Worm (Caenorhabditis elegans) whole organism, L4 larva: ENCODE measurements around the gene clec-59.

Experiments
- F49E8.2 ChIP-seq: sonication (generic microtip); optimal IDR thresholded peaks from 2 replicates; lab custom pipeline; 2016; ENCODE audit warnings: missing compliant biosample characterization, mild to moderate bottlenecking, missing genetic modification characterization, borderline replicate concordance
- T20F7.1 ChIP-seq: fragments of 200-800 bp; sonication (Bioruptor generic); optimal IDR thresholded peaks from 2 replicates; lab custom pipeline; 2018; ENCODE audit warnings: mild to moderate bottlenecking, missing genetic modification characterization, missing compliant biosample characterization
- Y5F2A.4 ChIP-seq: fragments of 200-800 bp; sonication (Bioruptor generic); optimal IDR thresholded peaks from 2 replicates; lab custom pipeline; 2018; ENCODE audit warnings: mild to moderate bottlenecking, missing genetic modification characterization, missing compliant biosample characterization
- aha-1 ChIP-seq: fragments of 150-350 bp; peaks from one replicate; lab custom pipeline; 2014; ENCODE audit warnings: missing biosample characterization, missing genetic modification characterization
- arid-1 ChIP-seq: fragments of 200-800 bp; sonication (Bioruptor generic); conservative IDR thresholded peaks from 2 replicates; pipeline ENCODE4 v1.3.6; 2022; ENCODE audit warnings: missing genetic modification reagents, missing genetic modification characterization, missing compliant biosample characterization
- attf-4 ChIP-seq: sonication (generic microtip); optimal IDR thresholded peaks from 3 replicates; lab custom pipeline; 2017; ENCODE audit warnings: missing biosample characterization, missing genetic modification characterization
- ceh-62 ChIP-seq: sonication (generic microtip); optimal IDR thresholded peaks from 2 replicates; lab custom pipeline; 2017; ENCODE audit warnings: missing biosample characterization, missing genetic modification characterization
- daf-19 ChIP-seq: fragments of 200-800 bp; sonication (Bioruptor generic); conservative IDR thresholded peaks from 2 replicates; pipeline ENCODE4 v1.3.6; 2022; ENCODE audit warnings: missing genetic modification characterization, missing compliant biosample characterization
- dmd-6 ChIP-seq: fragments of 200-800 bp; sonication (Bioruptor generic); IDR thresholded peaks from 2 replicates; pipeline ENCODE4 v1.3.6; 2022; ENCODE audit warnings: missing genetic modification reagents, missing genetic modification characterization, missing compliant biosample characterization
- dmd-8 ChIP-seq: fragments of 200-800 bp; sonication (Bioruptor generic); IDR thresholded peaks from 2 replicates; pipeline ENCODE4 v1.3.6; 2022; ENCODE audit warnings: missing genetic modification characterization, missing compliant biosample characterization
- dmd-9 ChIP-seq: fragments of 200-800 bp; sonication (Bioruptor generic); IDR thresholded peaks from 2 replicates; pipeline ENCODE4 v1.3.6; 2022; ENCODE audit warnings: missing genetic modification reagents, missing genetic modification characterization, missing compliant biosample characterization
- dpl-1 ChIP-seq: fragments of 150-350 bp; optimal IDR thresholded peaks from 2 replicates; lab custom pipeline; 2014; ENCODE audit warnings: missing biosample characterization, missing genetic modification reagents, missing genetic modification characterization
- duxl-1 ChIP-seq: sonication (generic microtip); optimal IDR thresholded peaks from 2 replicates; lab custom pipeline; 2016; ENCODE audit warnings: mild to moderate bottlenecking, missing genetic modification characterization, moderate library complexity, missing compliant biosample characterization; ENCODE audit not compliant: poor library complexity
- fos-1 ChIP-seq: fragments of 150-350 bp; optimal IDR thresholded peaks from 2 replicates; lab custom pipeline; 2014; ENCODE audit warnings: missing biosample characterization, missing genetic modification characterization
- gei-8 ChIP-seq: fragments of 200-800 bp; sonication (Bioruptor generic); optimal IDR thresholded peaks from 2 replicates; lab custom pipeline; 2018; ENCODE audit warnings: mild to moderate bottlenecking, missing genetic modification characterization, missing compliant biosample characterization
- hif-1 ChIP-seq, 2 experiments: sonication (generic microtip); optimal IDR thresholded peaks; 2 replicates each; lab custom pipeline; 2016 to 2017; ENCODE audit warnings: missing compliant biosample characterization in 2 of 2, missing genetic modification characterization in 2 of 2, missing genetic modification reagents in 2 of 2, missing genotype in 2 of 2, mild to moderate bottlenecking in 1 of 2
- lin-1 ChIP-seq: fragments of 200-800 bp; sonication (Bioruptor generic); IDR thresholded peaks from 2 replicates; pipeline ENCODE4 v1.3.6; 2022; ENCODE audit warnings: missing genetic modification reagents, missing genetic modification characterization, missing compliant biosample characterization
- lin-15B ChIP-seq: fragments of 150-350 bp; sonication (generic microtip); optimal IDR thresholded peaks from 3 replicates; lab custom pipeline; 2014; ENCODE audit warnings: missing biosample characterization, missing genetic modification characterization
- lin-29 ChIP-seq: fragments of 200-800 bp; sonication (Bioruptor generic); IDR thresholded peaks from 2 replicates; pipeline ENCODE4 v1.3.6; 2022; ENCODE audit warnings: missing genetic modification reagents, missing genetic modification characterization, missing compliant biosample characterization
- lin-38 ChIP-seq: fragments of 200-800 bp; sonication (Bioruptor generic); IDR thresholded peaks from 2 replicates; pipeline ENCODE4 v1.3.6; 2022; ENCODE audit warnings: missing genetic modification reagents, missing genetic modification characterization, missing compliant biosample characterization
- madf-9 ChIP-seq: fragments of 200-800 bp; sonication (Bioruptor generic); conservative IDR thresholded peaks from 2 replicates; pipeline ENCODE4 v1.3.6; 2022; ENCODE audit warnings: missing genetic modification reagents, missing genetic modification characterization, missing compliant biosample characterization
- mdl-1 ChIP-seq, 2 experiments: fragments of 150-350 bp in 1 of 2; sonication (generic microtip) in 1 of 2; optimal IDR thresholded peaks; 2 replicates each; lab custom pipeline; 2014 to 2017; ENCODE audit warnings: missing biosample characterization in 2 of 2, missing genetic modification characterization in 2 of 2
- mdt-29 ChIP-seq: fragments of 200-800 bp; sonication (Bioruptor generic); IDR thresholded peaks from 2 replicates; pipeline ENCODE4 v1.3.6; 2022; ENCODE audit warnings: missing genetic modification reagents, missing genetic modification characterization, missing compliant biosample characterization
- mep-1 ChIP-seq: fragments of 150-350 bp; sonication (generic microtip); optimal IDR thresholded peaks from 3 replicates; lab custom pipeline; 2014; ENCODE audit warnings: missing biosample characterization, missing genetic modification characterization
- mxl-3 ChIP-seq: fragments of 200-800 bp; sonication (Bioruptor generic); optimal IDR thresholded peaks from 2 replicates; lab custom pipeline; 2018; ENCODE audit warnings: mild to moderate bottlenecking, missing genetic modification characterization, missing compliant biosample characterization
- nhr-102 ChIP-seq: sonication (generic microtip); optimal IDR thresholded peaks from 2 replicates; lab custom pipeline; 2016; ENCODE audit warnings: mild to moderate bottlenecking, missing genetic modification characterization, moderate library complexity, missing compliant biosample characterization
- nhr-11 ChIP-seq: fragments of 150-350 bp; optimal IDR thresholded peaks from 2 replicates; lab custom pipeline; 2014; ENCODE audit warnings: missing biosample characterization, missing genetic modification characterization
- nhr-25 ChIP-seq: sonication (generic microtip); optimal IDR thresholded peaks from 2 replicates; lab custom pipeline; 2017; ENCODE audit warnings: missing genetic modification characterization, mild to moderate bottlenecking, missing compliant biosample characterization, antibody characterized with exemption, moderate library complexity, borderline replicate concordance; ENCODE audit not compliant: insufficient read depth
- nhr-28 ChIP-seq: fragments of 150-350 bp; optimal IDR thresholded peaks from 2 replicates; lab custom pipeline; 2014; ENCODE audit warnings: missing biosample characterization, missing genetic modification characterization
- nhr-41 ChIP-seq: fragments of 200-800 bp; sonication (Bioruptor generic); IDR thresholded peaks from 2 replicates; pipeline ENCODE4 v1.3.6; 2022; ENCODE audit warnings: missing genetic modification reagents, missing genetic modification characterization, missing compliant biosample characterization
- nhr-42 ChIP-seq: fragments of 200-800 bp; sonication (Bioruptor generic); IDR thresholded peaks from 2 replicates; pipeline ENCODE4 v1.3.6; 2022; ENCODE audit warnings: missing genetic modification characterization, missing compliant biosample characterization
- pha-4 ChIP-seq, 2 experiments: fragments of 150-350 bp in 1 of 2; fragments of 200-800 bp in 1 of 2; sonication (Bioruptor generic) in 1 of 2; IDR thresholded peaks in 1 of 2; optimal IDR thresholded peaks in 1 of 2; 2 replicates each; pipeline versions ENCODE4 v1.3.6 to Lab custom; 2014 to 2022; ENCODE audit warnings: missing genetic modification characterization in 2 of 2, missing genetic modification reagents in 2 of 2, missing biosample characterization in 1 of 2, missing compliant biosample characterization in 1 of 2
- spr-3 ChIP-seq: fragments of 200-800 bp; sonication (Bioruptor generic); optimal IDR thresholded peaks from 2 replicates; lab custom pipeline; 2018; ENCODE audit warnings: mild to moderate bottlenecking, missing genetic modification characterization, missing compliant biosample characterization
- unc-62 ChIP-seq, 3 experiments: fragments of 150-350 bp in 1 of 3; sonication (generic microtip); optimal IDR thresholded peaks in 2 of 3; peaks in 1 of 3; 1 replicate in 1 of 3; 2 replicates in 2 of 3; lab custom pipeline; 2014 to 2017; ENCODE audit warnings: missing biosample characterization in 3 of 3, missing genetic modification characterization in 3 of 3, missing genetic modification reagents in 3 of 3, missing genotype in 1 of 3
- zfp-2 ChIP-seq: sonication (generic microtip); optimal IDR thresholded peaks from 2 replicates; lab custom pipeline; 2016; ENCODE audit warnings: mild to moderate bottlenecking, missing genetic modification characterization, missing compliant biosample characterization
- zip-11 ChIP-seq: fragments of 200-800 bp; sonication (Bioruptor generic); IDR thresholded peaks from 2 replicates; pipeline ENCODE4 v1.3.6; 2022; ENCODE audit warnings: missing genetic modification characterization, missing compliant biosample characterization
- ztf-11 ChIP-seq: fragments of 150-350 bp; optimal IDR thresholded peaks from 2 replicates; lab custom pipeline; 2014; ENCODE audit warnings: missing biosample characterization, missing genetic modification characterization

Gene clec-59

DNA sequence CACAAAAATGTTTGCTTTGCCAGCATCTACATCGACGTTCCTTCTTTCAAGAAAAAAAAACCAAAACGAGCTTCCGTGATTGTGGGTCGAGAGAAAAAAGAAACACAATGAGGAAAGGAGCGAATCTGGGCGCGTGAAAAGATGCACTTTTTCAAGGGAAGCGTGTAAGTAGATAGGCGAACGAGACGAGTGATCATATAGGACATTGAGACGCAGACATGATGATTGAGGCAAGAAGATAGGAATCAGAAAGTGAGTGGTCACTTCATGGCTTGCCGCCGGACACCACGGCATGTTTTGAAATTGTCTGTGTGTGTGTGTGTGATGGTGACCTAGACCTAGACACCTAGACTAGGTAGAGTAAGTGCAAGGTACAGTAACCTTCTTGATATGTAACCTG, 22.3 kb upstream of the clec-59 start (continued):
- TF ChIP-seq hif-1 (tag; optimal IDR thresholded peaks at IDR 0.05; lab: Kevin White, UChicago) (peak in 1 of 2 experiments; percentile 38), zip-11 (no peak), madf-9 (GFP tag; lab: Robert Waterston, UW) (no peak), arid-1 (GFP tag; lab: Robert Waterston, UW) (no peak), lin-15B (no peak), mdl-1 (tag; optimal IDR thresholded peaks at IDR 0.05; lab: Kevin White, UChicago) (peak in 1 of 2 experiments; percentile 86), daf-19 (no peak), duxl-1 (peak; percentile 36), lin-1 (GFP tag; lab: Robert Waterston, UW) (no peak), ztf-11 (tag; lab: Kevin White, UChicago) (no peak), nhr-102 (tag; lab: Kevin White, UChicago) (no peak), mxl-3 (peak; percentile 91), nhr-42 (0 out of 2 replicates have a peak, but pooled peaks have one; percentile 5)

- TF ChIP-seq nhr-25 (tag; lab: Kevin White, UChicago) (no peak), duxl-1 (peak; percentile 8), unc-62 (GFP tag; optimal IDR thresholded peaks at IDR 0.05 in 1 of 2; lab: Kevin White, UChicago) (peak in 1 of 2 experiments; percentile 54), unc-62 (tag; optimal IDR thresholded peaks at IDR 0.05; lab: Kevin White, UChicago) (no peak), mep-1 (tag; lab: Kevin White, UChicago) (peak; percentile 5), nhr-28 (tag; lab: Kevin White, UChicago) (peak; percentile 19)
These were observed 21.4 kb upstream of the clec-59 start for ce11 chrII:10500674-10501073.

ce11 chrII:10495912-10496311, 16.7 kb upstream of the clec-59 start, which contains the start of gene ZK666.12:
TSS of gene ZK666.12 (plus strand) at chrII:10496212.
- TF ChIP-seq lin-15B: no peak
- TF ChIP-seq aha-1: no peak
- TF ChIP-seq dmd-9 (GFP tag; lab: Robert Waterston, UW): no peak
- TF ChIP-seq F49E8.2 (tag; lab: Kevin White, UChicago): no peak
- TF ChIP-seq lin-38: no peak
- TF ChIP-seq spr-3 (GFP tag; lab: Kevin White, UChicago): no peak
- TF ChIP-seq lin-29 (GFP tag; lab: Robert Waterston, UW): no peak
- no peak for TF ChIP-seq dmd-8
- no peak for TF ChIP-seq hif-1 (tag; optimal IDR thresholded peaks at IDR 0.05; lab: Kevin White, UChicago)
- no peak for TF ChIP-seq fos-1 (tag; lab: Kevin White, UChicago)
- TF ChIP-seq mdt-29: no peak
- TF ChIP-seq nhr-11 (tag; lab: Kevin White, UChicago): no peak
- no peak for TF ChIP-seq daf-19
- no peak for TF ChIP-seq ceh-62 (tag; lab: Kevin White, UChicago)
- no peak for TF ChIP-seq Y5F2A.4
- no peak for TF ChIP-seq zfp-2 (tag; lab: Kevin White, UChicago)
- no peak for TF ChIP-seq T20F7.1 (GFP tag; lab: Kevin White, UChicago)

DNA sequence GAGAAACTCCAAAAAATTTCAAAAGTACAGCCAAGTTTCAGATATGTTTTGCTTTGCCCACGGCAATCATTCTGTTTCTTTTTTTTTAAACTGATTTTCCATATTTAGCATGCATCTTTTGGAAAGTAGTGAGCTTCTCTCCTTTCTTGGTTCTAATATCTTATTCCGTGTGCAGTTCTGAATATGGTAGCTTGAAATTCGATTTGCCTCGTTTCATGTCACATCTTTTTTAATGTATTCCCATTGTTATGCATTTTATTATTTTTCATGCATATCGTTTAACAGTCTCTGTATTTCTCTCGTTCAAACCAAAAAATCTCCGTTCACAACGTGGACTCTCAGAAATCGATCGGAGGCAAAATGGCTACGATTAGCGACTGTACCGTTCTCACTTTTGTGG, 15.2 kb upstream of the clec-59 start, which contains the start of gene ZK666.14:
Gene ZK666.14, plus strand, starts transcription at position 301 of the 400 bp plus-strand sequence.
- TF ChIP-seq dmd-6 (GFP tag; lab: Robert Waterston, UW) (no peak), nhr-41 (GFP tag; lab: Robert Waterston, UW) (no peak), pha-4 (GFP tag; IDR thresholded peaks at IDR 0.05; lab: Robert Waterston, UW) (no peak), pha-4 (tag; optimal IDR thresholded peaks at IDR 0.05; lab: Kevin White, UChicago) (no peak), Y5F2A.4 (no peak), attf-4 (no peak), gei-8 (no peak), ceh-62 (tag; lab: Kevin White, UChicago) (no peak), lin-1 (GFP tag; lab: Robert Waterston, UW) (no peak), dpl-1 (GFP tag; lab: Kevin White, UChicago) (no peak)
